Fruit fly (Drosophila melanogaster) whole organism, prepupa: Measurements from ENCODE around the gene CG18180.

Source experiments
- Blimp-1 ChIP-seq: fragments of 200-800 bp; sonication (Bioruptor generic); optimal IDR thresholded peaks from 3 replicates; lab custom pipeline; 2017; ENCODE audit warnings: missing biosample characterization, missing genetic modification characterization, mild to moderate bottlenecking, moderate library complexity, missing genetic modification reagents
- CG6163 ChIP-seq: fragments of 200-800 bp; sonication (Bioruptor generic); IDR thresholded peaks from 3 replicates; pipeline ENCODE4 v1.3.6; 2022; ENCODE audit warnings: missing biosample characterization, missing genetic modification characterization
- Hr38 ChIP-seq: sonication (Bioruptor generic); optimal IDR thresholded peaks from 2 replicates; lab custom pipeline; 2016; ENCODE audit warnings: missing biosample characterization, missing genetic modification characterization

DNA sequence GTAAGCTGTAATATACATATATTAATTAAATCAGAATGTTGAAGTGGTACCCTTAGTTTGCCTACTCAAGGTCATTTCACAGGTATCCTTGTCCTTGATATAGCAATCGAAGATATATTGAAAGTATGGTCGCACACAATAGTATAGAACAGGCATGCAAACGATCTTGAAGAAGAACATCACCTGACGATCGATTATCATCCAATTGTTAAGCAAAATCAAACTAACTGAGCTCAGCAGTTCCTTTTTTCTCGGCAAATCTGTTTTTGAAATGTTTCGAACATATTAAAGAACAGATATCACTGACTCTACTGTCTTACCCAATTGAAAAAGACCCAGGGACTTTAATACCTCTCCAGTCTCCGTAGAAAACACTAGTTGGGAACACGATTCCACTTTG is 12.4 kb upstream of the CG18180 start, which contains the start of gene Cyp40:
- TF ChIP-seq Hr38: no peak
- TF ChIP-seq Blimp-1 (GFP tag; lab: Kevin White, UChicago): no peak
- no peak for TF ChIP-seq CG6163
